Worm (Caenorhabditis elegans) whole organism, midembryonic: ENCODE results near the gene stdh-1.

ENCODE experiments used
- T22C8.4 ChIP-seq: fragments of 200-800 bp; sonication (Bioruptor generic); IDR thresholded peaks from 2 replicates; pipeline ENCODE4 v1.3.6; 2022; ENCODE audit warnings: missing genetic modification characterization, missing compliant biosample characterization
- cog-1 ChIP-seq: sonication (generic microtip); optimal IDR thresholded peaks from 2 replicates; lab custom pipeline; 2016; ENCODE audit warnings: missing genetic modification characterization, missing compliant biosample characterization
- flt-1 ChIP-seq: fragments of 200-800 bp; sonication (Bioruptor generic); IDR thresholded peaks from 2 replicates; pipeline ENCODE4 v1.3.6; 2022; ENCODE audit warnings: missing genetic modification characterization, missing compliant biosample characterization
- klf-2 ChIP-seq: fragments of 200-800 bp; sonication (Bioruptor generic); conservative IDR thresholded peaks from 2 replicates; pipeline ENCODE4 v1.3.6; 2022; ENCODE audit warnings: missing genetic modification reagents, missing genetic modification characterization, missing compliant biosample characterization
- ref-1 ChIP-seq: fragments of 200-800 bp; sonication (Bioruptor generic); conservative IDR thresholded peaks from 2 replicates; pipeline ENCODE4 v1.3.6; 2022; ENCODE audit warnings: missing genetic modification reagents, missing genetic modification characterization, missing compliant biosample characterization
- tab-1 ChIP-seq: fragments of 200-800 bp; sonication (Bioruptor generic); IDR thresholded peaks from 2 replicates; pipeline ENCODE4 v1.3.6; 2022; ENCODE audit warnings: missing genetic modification characterization, missing compliant biosample characterization
- ztf-29 ChIP-seq: fragments of 200-800 bp; sonication (Bioruptor generic); IDR thresholded peaks from 2 replicates; pipeline ENCODE4 v1.3.6; 2022; ENCODE audit warnings: missing genetic modification reagents, missing genetic modification characterization, missing compliant biosample characterization

- TF ChIP-seq klf-2 (GFP tag; lab: Robert Waterston, UW) (no peak), ztf-29 (GFP tag; lab: Robert Waterston, UW) (no peak), flt-1 (GFP tag; lab: Robert Waterston, UW) (no peak), ref-1 (GFP tag; lab: Robert Waterston, UW) (no peak), T22C8.4 (GFP tag; lab: Robert Waterston, UW) (no peak), tab-1 (no peak), cog-1 (tag; lab: Kevin White, UChicago) (no peak)
Measured at ce11 chrV:13942082-13942481, 35.8 kb downstream of the stdh-1 start, which contains the start of gene dpr-1.
